Worm (Caenorhabditis elegans): ENCODE results near the gene sup-37.

DNA sequence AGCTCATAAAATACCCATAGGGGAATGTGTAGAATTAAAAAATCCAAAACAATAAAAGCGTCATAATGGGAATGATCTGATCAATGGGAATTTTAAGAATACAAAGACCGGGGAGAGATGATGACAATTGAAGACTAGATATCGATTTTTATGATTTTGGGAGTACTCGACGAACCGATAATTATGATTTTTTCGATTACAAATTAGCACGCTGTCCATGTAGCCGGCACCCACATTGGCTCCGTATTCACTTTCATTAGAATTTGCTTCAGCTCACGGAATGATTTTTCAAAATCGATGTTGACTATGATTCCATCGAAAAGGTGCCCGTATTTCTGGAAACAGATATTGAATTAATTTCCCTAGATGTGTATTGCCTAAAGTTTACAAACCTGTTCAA lies 6.5 kb downstream of the sup-37 start:
- TF ChIP-seq F13C5.2 (tag; optimal IDR thresholded peaks at IDR 0.05) (no peak), tbx-37 (GFP tag; conservative IDR thresholded peaks at IDR 0.05) (no peak), hnd-1 (tag; optimal IDR thresholded peaks at IDR 0.05) (no peak)

Measured in whole organism, early embryonic.